Worm (Caenorhabditis elegans): ENCODE data around the gene dlc-4.

Gene dlc-4

ce11 chrIV:16482790-16483189 lies 39.7 kb downstream of the dlc-4 start:
- no peak for TF ChIP-seq zip-4 (GFP tag; optimal IDR thresholded peaks at IDR 0.05)
- TF ChIP-seq aha-1 (tag; optimal IDR thresholded peaks at IDR 0.05) = no peak
- TF ChIP-seq mdl-1 (tag; optimal IDR thresholded peaks at IDR 0.05) = no peak
- peak; percentile 6 for TF ChIP-seq lin-14 (GFP tag; optimal IDR thresholded peaks at IDR 0.05)
- no peak for TF ChIP-seq unc-30 (tag; optimal IDR thresholded peaks at IDR 0.05)
- no peak for TF ChIP-seq lin-39 (tag; optimal IDR thresholded peaks at IDR 0.05)
- TF ChIP-seq unc-62 (GFP tag; optimal IDR thresholded peaks at IDR 0.05) = no peak
- TF ChIP-seq ceh-63 (GFP tag; optimal IDR thresholded peaks at IDR 0.05) = no peak
- TF ChIP-seq snpc-4 (tag; optimal IDR thresholded peaks at IDR 0.05) = no peak
- peak; percentile 47 for TF ChIP-seq dsc-1 (tag; optimal IDR thresholded peaks at IDR 0.05)

ce11 chrIV:16483273-16484204 lies 40.5 kb downstream of the dlc-4 start:
- TF ChIP-seq isw-1 (GFP tag; IDR thresholded peaks at IDR 0.05) (no peak), fos-1 (tag; optimal IDR thresholded peaks at IDR 0.05) (no peak), nhr-71 (tag; optimal IDR thresholded peaks at IDR 0.05) (peak; percentile 9), hlh-4 (tag; optimal IDR thresholded peaks at IDR 0.05) (no peak), lin-35 (GFP tag; optimal IDR thresholded peaks at IDR 0.05) (no peak), aha-1 (tag; optimal IDR thresholded peaks at IDR 0.05) (no peak), pax-3 (tag; optimal IDR thresholded peaks at IDR 0.05) (no peak), efl-1 (optimal IDR thresholded peaks at IDR 0.05) (no peak), efl-1 (GFP tag; optimal IDR thresholded peaks at IDR 0.05 in 1 of 2) (peak; percentile 56 to 94), dpl-1 (GFP tag; optimal IDR thresholded peaks at IDR 0.05) (peak in 2 of 3 experiments; percentile 7 to 32), unc-86 (tag; optimal IDR thresholded peaks at IDR 0.05) (no peak), mep-1 (tag; optimal IDR thresholded peaks at IDR 0.05) (no peak), unc-130 (tag; optimal IDR thresholded peaks at IDR 0.05) (no peak), ceh-90 (tag; optimal IDR thresholded peaks at IDR 0.05) (no peak), blmp-1 (tag; optimal IDR thresholded peaks at IDR 0.05) (no peak), lsy-2 (tag; optimal IDR thresholded peaks at IDR 0.05) (no peak)

- TF ChIP-seq lir-3 (tag; optimal IDR thresholded peaks at IDR 0.05; ENCODE audit: poor library complexity) (no peak), mdl-1 (tag; optimal IDR thresholded peaks at IDR 0.05) (no peak), ets-5 (GFP tag; IDR thresholded peaks at IDR 0.05) (no peak), lin-39 (tag; optimal IDR thresholded peaks at IDR 0.05) (no peak), nhr-76 (tag; optimal IDR thresholded peaks at IDR 0.05) (no peak), ceh-63 (GFP tag; optimal IDR thresholded peaks at IDR 0.05) (no peak), jun-1 (tag; optimal IDR thresholded peaks at IDR 0.05) (no peak), mep-1 (tag; optimal IDR thresholded peaks at IDR 0.05) (no peak), egl-27 (tag; optimal IDR thresholded peaks at IDR 0.05) (no peak), hpl-2 (GFP tag; optimal IDR thresholded peaks at IDR 0.05) (no peak), egl-13 (tag; optimal IDR thresholded peaks at IDR 0.05) (no peak), tlp-1 (tag; optimal IDR thresholded peaks at IDR 0.05) (no peak), snu-23 (GFP tag; optimal IDR thresholded peaks at IDR 0.05) (no peak), nhr-77 (tag; optimal IDR thresholded peaks at IDR 0.05) (no peak), unc-86 (tag; optimal IDR thresholded peaks at IDR 0.05) (no peak), nhr-11 (tag; optimal IDR thresholded peaks at IDR 0.05) (no peak), elt-3 (tag; optimal IDR thresholded peaks at IDR 0.05) (no peak)
These were observed 45.9 kb downstream of the dlc-4 start, which contains the start of gene rho-1 for ce11 chrIV:16488921-16489320. Gene rho-1, minus strand, starts transcription at chrIV:16489021.

All from whole organism, L1 larva.